Fruit fly (Drosophila melanogaster) whole organism: ENCODE measurements around the gene CG7806.

Experiments
- pan ChIP-seq: fragments of >200 bp; optimal IDR thresholded peaks from 2 replicates; lab custom pipeline; 2017
- psq ChIP-seq: fragments of >200 bp; optimal IDR thresholded peaks from 2 replicates; lab custom pipeline; 2017

DNA sequence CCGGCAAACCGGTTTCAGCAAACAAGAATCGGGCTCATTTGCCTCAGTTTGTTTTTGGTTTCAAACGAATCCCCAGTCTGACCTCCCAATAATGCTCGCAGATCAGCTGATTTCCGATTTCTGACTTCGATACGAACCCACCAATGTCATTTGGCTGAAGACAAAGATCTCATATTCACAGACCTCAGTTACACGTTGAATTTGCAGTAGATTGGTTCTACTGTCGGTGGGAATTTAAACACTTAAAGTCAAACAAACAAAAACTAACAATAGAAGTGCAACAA lies 16.0 kb downstream of the CG7806 start, which contains the start of gene CG14275:
- TF ChIP-seq psq (lab: Kevin White, UChicago) = no peak
- TF ChIP-seq pan (lab: Kevin White, UChicago) = no peak
